Worm (Caenorhabditis elegans): ENCODE data around the gene spds-1.

- TF ChIP-seq flt-1 (GFP tag; IDR thresholded peaks at IDR 0.05), result no peak
- no peak for TF ChIP-seq ztf-23 (GFP tag; IDR thresholded peaks at IDR 0.05)
- TF ChIP-seq T22C8.4 (GFP tag; IDR thresholded peaks at IDR 0.05), result no peak
- no peak for TF ChIP-seq cog-1 (tag; optimal IDR thresholded peaks at IDR 0.05)
- no peak for TF ChIP-seq med-1 (GFP tag; optimal IDR thresholded peaks at IDR 0.05; ENCODE audit: insufficient read depth)
Measured at ce11 chrII:12764476-12764875, 42.2 kb upstream of the spds-1 start.
